Worm (Caenorhabditis elegans) whole organism, midembryonic: ENCODE results near the gene wht-7.

Experiments used
- T22C8.4 ChIP-seq: fragments of 200-800 bp; sonication (Bioruptor generic); IDR thresholded peaks from 2 replicates; pipeline ENCODE4 v1.3.6; 2022; ENCODE audit warnings: missing genetic modification characterization, missing compliant biosample characterization
- flt-1 ChIP-seq: fragments of 200-800 bp; sonication (Bioruptor generic); IDR thresholded peaks from 2 replicates; pipeline ENCODE4 v1.3.6; 2022; ENCODE audit warnings: missing genetic modification characterization, missing compliant biosample characterization

DNA sequence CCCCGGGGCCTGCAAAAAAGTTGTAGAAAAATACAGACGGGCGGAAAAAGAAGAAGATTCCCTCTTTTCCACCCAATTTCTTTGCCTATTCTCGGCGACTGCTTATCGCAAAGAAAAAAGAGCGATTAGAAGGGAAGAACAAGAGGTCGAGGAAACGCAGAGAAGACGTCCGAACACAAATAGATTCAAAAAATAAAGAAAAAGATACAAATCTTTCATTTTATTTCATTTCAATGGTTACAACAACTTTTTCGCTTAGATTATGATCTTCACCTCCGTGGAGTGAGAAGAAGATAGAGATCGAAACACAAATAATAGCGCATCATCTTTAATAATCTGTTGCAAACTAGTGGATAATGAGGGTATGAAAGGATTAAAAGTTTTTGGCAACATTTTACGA lies 17.3 kb downstream of the wht-7 start:
- TF ChIP-seq T22C8.4 (no peak), flt-1 (GFP tag; lab: Robert Waterston, UW) (no peak)
